Fruit fly (Drosophila melanogaster) whole organism, embryonic: ENCODE measurements around the gene Polr1C.

Source experiments
- Bdp1 ChIP-seq: fragments of 200-800 bp; sonication (Bioruptor generic); optimal IDR thresholded peaks from 3 replicates; lab custom pipeline; 2016; ENCODE audit warnings: missing biosample characterization, missing genetic modification characterization
- CG10366 ChIP-seq: fragments of 200-800 bp; sonication (Bioruptor generic); IDR thresholded peaks from 2 replicates; pipeline ENCODE4 v1.3.6; 2022; ENCODE audit warnings: missing biosample characterization, missing genetic modification characterization
- CG11093 ChIP-seq: fragments of 200-800 bp; sonication (Bioruptor generic); IDR thresholded peaks from 3 replicates; pipeline ENCODE4 v1.3.6; 2022; ENCODE audit warnings: missing biosample characterization, missing genetic modification characterization
- CG12299 ChIP-seq: fragments of 200-800 bp; sonication (Bioruptor generic); optimal IDR thresholded peaks from 2 replicates; lab custom pipeline; 2018; ENCODE audit warnings: missing biosample characterization, mild to moderate bottlenecking, missing genetic modification characterization
- CG12659 ChIP-seq: fragments of 200-800 bp; sonication (Bioruptor generic); optimal IDR thresholded peaks from 3 replicates; lab custom pipeline; 2017; ENCODE audit warnings: mild to moderate bottlenecking, missing biosample characterization, missing genetic modification reagents, missing genetic modification characterization
- CG13775 ChIP-seq: fragments of 200-800 bp; sonication (Bioruptor generic); optimal IDR thresholded peaks from 3 replicates; lab custom pipeline; 2017; ENCODE audit warnings: missing biosample characterization, mild to moderate bottlenecking, missing genetic modification characterization
- CG14050 ChIP-seq: fragments of 200-800 bp; sonication (Bioruptor generic); IDR thresholded peaks from 3 replicates; pipeline ENCODE4 v1.3.6; 2022; ENCODE audit warnings: missing biosample characterization, missing genetic modification characterization
- CG14860 ChIP-seq: fragments of 200-800 bp; sonication (Bioruptor generic); IDR thresholded peaks from 3 replicates; pipeline ENCODE4 v1.3.6; 2022; ENCODE audit warnings: missing biosample characterization, missing genetic modification characterization; ENCODE audit not compliant: partially characterized antibody
- CG1647 ChIP-seq: fragments of 200-800 bp; sonication (Bioruptor generic); optimal IDR thresholded peaks from 3 replicates; lab custom pipeline; 2016; ENCODE audit warnings: missing biosample characterization, missing genetic modification characterization
- CG16779 ChIP-seq: fragments of 200-800 bp; sonication (Bioruptor generic); IDR thresholded peaks from 2 replicates; pipeline ENCODE4 v1.3.6; 2022; ENCODE audit warnings: missing biosample characterization, missing genetic modification characterization
- CG17186 ChIP-seq: fragments of 200-800 bp; sonication (Bioruptor generic); optimal IDR thresholded peaks from 3 replicates; lab custom pipeline; 2017; ENCODE audit warnings: missing biosample characterization, missing genetic modification reagents, missing genetic modification characterization
- CG17612 ChIP-seq: fragments of 200-800 bp; sonication (Bioruptor generic); IDR thresholded peaks from 2 replicates; pipeline ENCODE4 v1.3.6; 2022; ENCODE audit warnings: missing biosample characterization, missing genetic modification characterization
- CG2889 ChIP-seq: fragments of 200-800 bp; sonication (Bioruptor generic); IDR thresholded peaks from 3 replicates; pipeline ENCODE4 v1.3.6; 2022; ENCODE audit warnings: missing biosample characterization, missing genetic modification characterization
- CG30020 ChIP-seq: fragments of 200-800 bp; optimal IDR thresholded peaks from 2 replicates; lab custom pipeline; 2019; ENCODE audit warnings: missing biosample characterization, mild to moderate bottlenecking, missing genetic modification characterization, moderate library complexity
- CG31224 ChIP-seq: fragments of 200-800 bp; sonication (Bioruptor generic); IDR thresholded peaks from 2 replicates; pipeline ENCODE4 v1.3.6; 2022; ENCODE audit warnings: missing biosample characterization, missing genetic modification characterization
- CG32532 ChIP-seq: fragments of 200-800 bp; sonication (Bioruptor generic); IDR thresholded peaks from 2 replicates; pipeline ENCODE4 v1.3.6; 2022; ENCODE audit warnings: missing biosample characterization, missing genetic modification characterization
- CG3726 ChIP-seq: fragments of 200-800 bp; sonication (Bioruptor generic); IDR thresholded peaks from 3 replicates; pipeline ENCODE4, ENCODE4 v1.3.6; 2022; ENCODE audit warnings: missing biosample characterization, missing genetic modification characterization
- CG3838 ChIP-seq: fragments of 200-800 bp; sonication (Bioruptor generic); optimal IDR thresholded peaks from 3 replicates; lab custom pipeline; 2016; ENCODE audit warnings: missing biosample characterization, missing genetic modification characterization
- CG4617 ChIP-seq: fragments of 200-800 bp; sonication (Bioruptor generic); optimal IDR thresholded peaks from 3 replicates; lab custom pipeline; 2016; ENCODE audit warnings: missing biosample characterization, missing genetic modification characterization, borderline replicate concordance
- CG5953 ChIP-seq: fragments of 200-800 bp; sonication (Bioruptor generic); IDR thresholded peaks from 2 replicates; pipeline ENCODE4 v1.3.6; 2022; ENCODE audit warnings: missing biosample characterization, missing genetic modification characterization
- CG8290 ChIP-seq, 3 experiments: fragments of 200-800 bp; sonication (Bioruptor generic); optimal IDR thresholded peaks; 2 replicates each; lab custom pipeline; 2016 to 2019; ENCODE audit warnings: missing biosample characterization in 3 of 3, missing genetic modification characterization in 3 of 3, mild to moderate bottlenecking in 2 of 3, moderate library complexity in 1 of 3
- Camta ChIP-seq: fragments of 200-800 bp; sonication (Bioruptor generic); optimal IDR thresholded peaks from 2 replicates; lab custom pipeline; 2016; ENCODE audit warnings: missing biosample characterization, missing genetic modification characterization
- Chrac-16 ChIP-seq: fragments of 200-800 bp; sonication (Bioruptor generic); optimal IDR thresholded peaks from 3 replicates; lab custom pipeline; 2016; ENCODE audit warnings: missing biosample characterization, missing genetic modification characterization
- CoRest ChIP-seq: fragments of 200-800 bp; sonication (Bioruptor generic); optimal IDR thresholded peaks from 3 replicates; lab custom pipeline; 2018; ENCODE audit warnings: missing biosample characterization, mild to moderate bottlenecking, missing genetic modification characterization, moderate library complexity
- D19A ChIP-seq: fragments of 200-800 bp; optimal IDR thresholded peaks from 3 replicates; lab custom pipeline; 2019; ENCODE audit warnings: missing biosample characterization, mild to moderate bottlenecking, missing genetic modification characterization, moderate library complexity
- Dll ChIP-seq: fragments of 200-800 bp; sonication (Bioruptor generic); IDR thresholded peaks from 4 replicates; pipeline ENCODE4 v1.3.6; 2022; ENCODE audit warnings: missing biosample characterization, missing genetic modification characterization; ENCODE audit not compliant: partially characterized antibody
- Gsc ChIP-seq: fragments of 200-800 bp; sonication (Bioruptor generic); IDR thresholded peaks from 2 replicates; pipeline ENCODE4 v1.3.6; 2022; ENCODE audit warnings: missing biosample characterization, missing genetic modification characterization
- Hr39 ChIP-seq: fragments of >200 bp; optimal IDR thresholded peaks from 2 replicates; lab custom pipeline; 2017
- Kr ChIP-seq: fragments of 200-800 bp; sonication (Bioruptor generic); optimal IDR thresholded peaks from 2 replicates; lab custom pipeline; 2017; ENCODE audit warnings: missing biosample characterization, mild to moderate bottlenecking, missing genetic modification characterization
- Mad ChIP-seq: fragments of 200-800 bp; sonication (Bioruptor generic); optimal IDR thresholded peaks from 2 replicates; lab custom pipeline; 2016; ENCODE audit warnings: missing biosample characterization, missing genetic modification characterization
- NC2β ChIP-seq: fragments of 200-800 bp; sonication (Bioruptor generic); optimal IDR thresholded peaks from 2 replicates; lab custom pipeline; 2016; ENCODE audit warnings: missing biosample characterization, missing genetic modification characterization
- Rfx ChIP-seq: fragments of 200-800 bp; sonication (Bioruptor generic); IDR thresholded peaks from 2 replicates; pipeline ENCODE4 v1.3.6; 2022; ENCODE audit warnings: missing biosample characterization, missing genetic modification characterization
- az2 ChIP-seq: fragments of 200-800 bp; sonication (Bioruptor generic); optimal IDR thresholded peaks from 3 replicates; lab custom pipeline; 2016; ENCODE audit warnings: missing biosample characterization, missing genetic modification characterization
- bbx ChIP-seq: fragments of 200-800 bp; sonication (Bioruptor generic); IDR thresholded peaks from 2 replicates; pipeline ENCODE4 v1.3.6; 2022; ENCODE audit warnings: missing biosample characterization, missing genetic modification characterization; ENCODE audit not compliant: partially characterized antibody
- bigmax ChIP-seq: fragments of 200-800 bp; sonication (Bioruptor generic); optimal IDR thresholded peaks from 2 replicates; lab custom pipeline; 2018; ENCODE audit warnings: missing biosample characterization, mild to moderate bottlenecking, missing genetic modification characterization
- corto ChIP-seq: fragments of 200-800 bp; sonication (Bioruptor generic); optimal IDR thresholded peaks from 2 replicates; lab custom pipeline; 2016; ENCODE audit warnings: missing biosample characterization, mild to moderate bottlenecking, missing genetic modification characterization, moderate library complexity
- croc ChIP-seq: fragments of 200-800 bp; sonication (Bioruptor generic); conservative IDR thresholded peaks from 3 replicates; pipeline ENCODE4 v1.3.6; 2022; ENCODE audit warnings: missing biosample characterization, missing genetic modification characterization
- dpn ChIP-seq, 2 experiments: fragments of 200-800 bp; sonication (Bioruptor generic); optimal IDR thresholded peaks; 3 replicates each; lab custom pipeline; 2016; ENCODE audit warnings: missing biosample characterization in 2 of 2, missing genetic modification characterization in 2 of 2
- esg ChIP-seq: fragments of 200-800 bp; sonication (Bioruptor generic); conservative IDR thresholded peaks from 2 replicates; pipeline ENCODE4 v1.3.6; 2022; ENCODE audit warnings: missing biosample characterization, missing genetic modification characterization
- gem ChIP-seq: fragments of 200-800 bp; sonication (Bioruptor generic); optimal IDR thresholded peaks from 2 replicates; lab custom pipeline; 2019; ENCODE audit warnings: missing biosample characterization, mild to moderate bottlenecking, missing genetic modification characterization, moderate library complexity
- hth ChIP-seq: fragments of >200 bp; optimal IDR thresholded peaks from 2 replicates; lab custom pipeline; 2017; ENCODE audit warnings: inconsistent platforms
- klu ChIP-seq: fragments of 200-800 bp; sonication (Bioruptor generic); IDR thresholded peaks from 2 replicates; pipeline ENCODE4 v1.3.6; 2022; ENCODE audit warnings: missing biosample characterization, missing genetic modification characterization
- lab ChIP-seq: fragments of 200-800 bp; sonication (Bioruptor generic); optimal IDR thresholded peaks from 3 replicates; lab custom pipeline; 2017; ENCODE audit warnings: missing biosample characterization, missing genetic modification characterization, mild to moderate bottlenecking, moderate library complexity, missing genetic modification reagents
- nmo ChIP-seq: fragments of 200-800 bp; sonication (Bioruptor generic); optimal IDR thresholded peaks from 2 replicates; lab custom pipeline; 2018; ENCODE audit warnings: missing biosample characterization, mild to moderate bottlenecking, missing genetic modification characterization, moderate library complexity
- repo ChIP-seq: fragments of 200-800 bp; sonication (Bioruptor generic); optimal IDR thresholded peaks from 2 replicates; lab custom pipeline; 2016; ENCODE audit warnings: missing biosample characterization, missing genetic modification characterization
- sim ChIP-seq: fragments of 200-800 bp; sonication (Bioruptor generic); IDR thresholded peaks from 2 replicates; pipeline ENCODE4 v1.3.6; 2022; ENCODE audit warnings: missing biosample characterization, missing genetic modification characterization
- sima ChIP-seq: fragments of 200-800 bp; sonication (Bioruptor generic); optimal IDR thresholded peaks from 2 replicates; lab custom pipeline; 2016; ENCODE audit warnings: missing biosample characterization, missing genetic modification characterization
- sob ChIP-seq: fragments of 200-800 bp; sonication (Bioruptor generic); IDR thresholded peaks from 2 replicates; pipeline ENCODE4 v1.3.6; 2022; ENCODE audit warnings: missing biosample characterization, missing genetic modification characterization
- sqz ChIP-seq: fragments of 200-800 bp; sonication (Bioruptor generic); optimal IDR thresholded peaks from 3 replicates; lab custom pipeline; 2018; ENCODE audit warnings: missing biosample characterization, mild to moderate bottlenecking, missing genetic modification characterization
- wdn ChIP-seq: fragments of 200-800 bp; sonication (Bioruptor generic); IDR thresholded peaks from 2 replicates; pipeline ENCODE4 v1.3.6; 2022; ENCODE audit warnings: missing biosample characterization, missing genetic modification characterization

The Polr1C gene

DNA sequence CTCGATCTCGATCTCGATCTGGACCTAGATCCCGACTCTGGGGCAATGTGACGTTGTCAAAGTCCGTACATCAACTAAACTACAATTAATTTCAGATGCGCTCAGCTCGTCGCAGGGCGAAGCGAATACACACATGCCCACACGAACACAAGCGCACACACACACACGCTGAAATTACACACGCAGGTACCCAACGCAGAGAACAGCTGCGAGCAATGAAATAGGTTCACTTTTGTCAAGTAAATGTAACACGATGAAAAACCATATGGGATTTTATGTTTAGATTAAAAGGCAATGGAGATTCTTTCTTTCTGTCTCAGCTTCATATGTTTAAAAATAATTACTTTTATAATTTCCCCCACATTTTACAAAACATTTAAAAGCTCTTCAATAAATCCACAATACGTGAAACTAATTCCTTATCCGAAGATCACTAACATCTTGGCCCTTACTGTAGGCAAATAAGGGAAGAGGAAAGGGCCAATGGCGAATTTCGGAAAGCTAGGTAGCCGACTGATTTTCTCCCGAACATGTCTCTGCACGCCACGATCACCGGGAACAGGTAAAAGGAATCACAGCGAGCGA is 31.6 kb downstream of the Polr1C start (continued):
- TF ChIP-seq Dll (GFP tag; lab: Robert Waterston, UW) = no peak
- TF ChIP-seq sim = peak; percentile 50; the same call in 1 of the 2 replicates
- peak; percentile 16; the same call in 1 of the 3 replicates for TF ChIP-seq CG3726
- TF ChIP-seq CG32532 (GFP tag; lab: Robert Waterston, UW) = peak; percentile 84
- peak; percentile 70 for TF ChIP-seq CG31224 (GFP tag; lab: Robert Waterston, UW)
- TF ChIP-seq gem = peak; percentile 94
- TF ChIP-seq CG2889 = peak; percentile 68; the same call in 2 of the 3 replicates
- TF ChIP-seq Bdp1 = peak; percentile 48
- TF ChIP-seq CG10366 = peak; percentile 75
- peak; percentile 72 for TF ChIP-seq Camta (GFP tag; lab: Kevin White, UChicago)
- TF ChIP-seq CG12299 = peak; percentile 78
- TF ChIP-seq croc (GFP tag; lab: Robert Waterston, UW) = peak; percentile 75
- peak; percentile 34 for TF ChIP-seq CG4617 (GFP tag; lab: Kevin White, UChicago)
- no peak for TF ChIP-seq CG17186
- no peak for TF ChIP-seq hth (lab: Kevin White, UChicago)
- TF ChIP-seq CoRest (tag; lab: Kevin White, UChicago) = peak; percentile 88
- TF ChIP-seq az2 = peak; percentile 77
- peak; percentile 70 for TF ChIP-seq Mad (GFP tag; lab: Kevin White, UChicago)
- no peak for TF ChIP-seq sima (GFP tag; lab: Kevin White, UChicago)
- TF ChIP-seq sqz (GFP tag; lab: Kevin White, UChicago) = peak; percentile 76
- TF ChIP-seq CG3838 (GFP tag; lab: Kevin White, UChicago) = peak; percentile 38
- peak; percentile 86 for TF ChIP-seq NC2β
- peak; percentile 80 for TF ChIP-seq CG13775 (GFP tag; lab: Kevin White, UChicago)
- peak; percentile 56 for TF ChIP-seq CG14050 (GFP tag; lab: Robert Waterston, UW)
- TF ChIP-seq Chrac-16 (GFP tag; lab: Kevin White, UChicago) = peak; percentile 80
- TF ChIP-seq CG1647 (GFP tag; lab: Kevin White, UChicago) = peak; percentile 61
- peak; percentile 76 for TF ChIP-seq CG11093 (GFP tag; lab: Robert Waterston, UW)
- peak; percentile 14 for TF ChIP-seq repo
- peak; percentile 58 to 64 for TF ChIP-seq dpn (GFP tag; optimal IDR thresholded peaks at IDR 0.05; lab: Kevin White, UChicago)
- TF ChIP-seq bbx (GFP tag; lab: Robert Waterston, UW) = no peak; the same call in 1 of the 2 replicates
- TF ChIP-seq klu (GFP tag; lab: Robert Waterston, UW) = peak; percentile 70; the same call in 1 of the 2 replicates
- peak; percentile 75 for TF ChIP-seq sob (GFP tag; lab: Robert Waterston, UW)
- peak; percentile 40; the same call in 1 of the 2 replicates for TF ChIP-seq CG17612
- TF ChIP-seq CG5953 = peak; percentile 53; the same call in 1 of the 2 replicates
- TF ChIP-seq wdn (GFP tag; lab: Robert Waterston, UW) = peak; percentile 58
- TF ChIP-seq corto (GFP tag; lab: Kevin White, UChicago) = peak; percentile 69
- TF ChIP-seq D19A (tag; lab: Kevin White, UChicago) = peak; percentile 74
- TF ChIP-seq CG30020 = peak; percentile 60
- peak; percentile 85 for TF ChIP-seq CG12659 (GFP tag; lab: Kevin White, UChicago)
- peak; percentile 79 for TF ChIP-seq CG8290 (GFP tag; optimal IDR thresholded peaks at IDR 0.05; lab: Kevin White, UChicago)
- TF ChIP-seq CG8290 (tag; optimal IDR thresholded peaks at IDR 0.05; lab: Kevin White, UChicago) = peak; percentile 13 to 49
- peak; percentile 86 for TF ChIP-seq nmo
- peak; percentile 40 for TF ChIP-seq Kr (GFP tag; lab: Kevin White, UChicago)
- peak; percentile 81 for TF ChIP-seq Rfx (GFP tag; lab: Robert Waterston, UW)
- TF ChIP-seq lab = peak; percentile 85
- peak; percentile 76 for TF ChIP-seq esg (GFP tag; lab: Robert Waterston, UW)
- no peak for TF ChIP-seq CG14860 (GFP tag; lab: Robert Waterston, UW)
- TF ChIP-seq bigmax (GFP tag; lab: Kevin White, UChicago) = no peak
- TF ChIP-seq CG16779 (GFP tag; lab: Robert Waterston, UW) = no peak
- peak; percentile 50 for TF ChIP-seq Gsc
- TF ChIP-seq Hr39 (lab: Kevin White, UChicago) = no peak
